Worm (Caenorhabditis elegans) whole organism, L1 larva: Measurements from ENCODE around the gene hsp-16.2.

Source experiments
- jun-1 ChIP-seq: fragments of 150-350 bp; optimal IDR thresholded peaks from 2 replicates; lab custom pipeline; 2014; ENCODE audit warnings: missing biosample characterization, missing genetic modification reagents, missing genetic modification characterization
- nhr-77 ChIP-seq: fragments of 150-350 bp; optimal IDR thresholded peaks from 2 replicates; lab custom pipeline; 2014; ENCODE audit warnings: missing biosample characterization, missing genetic modification characterization
- pqm-1 ChIP-seq: sonication (generic microtip); optimal IDR thresholded peaks from 3 replicates; lab custom pipeline; 2017; ENCODE audit warnings: missing biosample characterization, missing genetic modification characterization
- snpc-4 ChIP-seq: fragments of 150-350 bp; optimal IDR thresholded peaks from 2 replicates; lab custom pipeline; 2014; ENCODE audit warnings: missing biosample characterization, missing genetic modification characterization
- unc-62 ChIP-seq: fragments of 150-350 bp; optimal IDR thresholded peaks from 2 replicates; lab custom pipeline; 2014; ENCODE audit warnings: missing biosample characterization, missing genetic modification reagents, missing genetic modification characterization
- zag-1 ChIP-seq: fragments of 150-350 bp; optimal IDR thresholded peaks from 2 replicates; lab custom pipeline; 2014; ENCODE audit warnings: missing biosample characterization, missing genetic modification characterization

ce11 chrV:1756856-1757255 is 47.9 kb downstream of the hsp-16.2 start, which contains the start of gene clec-204:
- TF ChIP-seq zag-1 (tag; lab: Kevin White, UChicago) (no peak), jun-1 (tag; lab: Kevin White, UChicago) (no peak), nhr-77 (tag; lab: Kevin White, UChicago) (no peak), pqm-1 (tag; lab: Kevin White, UChicago) (no peak), snpc-4 (no peak), unc-62 (no peak)
